Fruit fly (Drosophila melanogaster) whole organism, embryonic: ENCODE measurements around the gene Ssl2.

Experiments used
- Aef1 ChIP-seq: fragments of 200-800 bp; sonication (Bioruptor generic); IDR thresholded peaks from 3 replicates; pipeline ENCODE4 v1.3.6; 2022; ENCODE audit warnings: missing biosample characterization, missing genetic modification characterization
- B-H2 ChIP-seq: fragments of 200-800 bp; sonication (Bioruptor generic); optimal IDR thresholded peaks from 2 replicates; lab custom pipeline; 2018; ENCODE audit warnings: missing biosample characterization, mild to moderate bottlenecking, missing genetic modification characterization
- Bgb ChIP-seq: fragments of 200-800 bp; sonication (Bioruptor generic); IDR thresholded peaks from 2 replicates; pipeline ENCODE4 v1.3.6; 2022; ENCODE audit warnings: missing biosample characterization, missing genetic modification characterization; ENCODE audit not compliant: partially characterized antibody
- BtbVII ChIP-seq: fragments of 200-800 bp; sonication (Bioruptor generic); optimal IDR thresholded peaks from 3 replicates; lab custom pipeline; 2017; ENCODE audit warnings: missing biosample characterization, mild to moderate bottlenecking, missing genetic modification characterization
- CG1024 ChIP-seq: fragments of 200-800 bp; sonication (Bioruptor generic); IDR thresholded peaks from 2 replicates; pipeline ENCODE4 v1.3.6; 2022; ENCODE audit warnings: missing biosample characterization, missing genetic modification characterization
- CG10959 ChIP-seq: fragments of 200-800 bp; sonication (Bioruptor generic); IDR thresholded peaks from 2 replicates; pipeline ENCODE4 v1.3.6; 2022; ENCODE audit warnings: missing biosample characterization, missing genetic modification characterization
- CG11247 ChIP-seq: fragments of 200-800 bp; sonication (Bioruptor generic); IDR thresholded peaks from 2 replicates; pipeline ENCODE4 v1.3.6; 2022; ENCODE audit warnings: missing biosample characterization, missing genetic modification characterization
- CG11560 ChIP-seq: fragments of 200-800 bp; sonication (Bioruptor generic); IDR thresholded peaks from 3 replicates; pipeline ENCODE4 v1.3.6; 2022; ENCODE audit warnings: missing biosample characterization, missing genetic modification characterization
- CG15514 ChIP-seq: fragments of 200-800 bp; sonication (Bioruptor generic); optimal IDR thresholded peaks from 3 replicates; lab custom pipeline; 2017; ENCODE audit warnings: missing biosample characterization, missing genetic modification characterization, mild to moderate bottlenecking, moderate library complexity, missing genetic modification reagents
- CG1602 ChIP-seq: fragments of 200-800 bp; sonication (Bioruptor generic); optimal IDR thresholded peaks from 3 replicates; lab custom pipeline; 2016; ENCODE audit warnings: missing biosample characterization, missing genetic modification characterization
- CG1647 ChIP-seq: fragments of 200-800 bp; sonication (Bioruptor generic); optimal IDR thresholded peaks from 3 replicates; lab custom pipeline; 2016; ENCODE audit warnings: missing biosample characterization, missing genetic modification characterization
- CG17328 ChIP-seq: fragments of 200-800 bp; sonication (Bioruptor generic); IDR thresholded peaks from 2 replicates; pipeline ENCODE4 v1.3.6; 2022; ENCODE audit warnings: missing biosample characterization, missing genetic modification characterization
- CG17359 ChIP-seq: fragments of 200-800 bp; sonication (Bioruptor generic); optimal IDR thresholded peaks from 3 replicates; lab custom pipeline; 2018; ENCODE audit warnings: missing biosample characterization, mild to moderate bottlenecking, missing genetic modification characterization, moderate library complexity
- CG17385 ChIP-seq: fragments of 200-800 bp; sonication (Bioruptor generic); optimal IDR thresholded peaks from 3 replicates; lab custom pipeline; 2018; ENCODE audit warnings: missing biosample characterization, mild to moderate bottlenecking, missing genetic modification characterization
- CG18476 ChIP-seq: fragments of 200-800 bp; sonication (Bioruptor generic); optimal IDR thresholded peaks from 2 replicates; lab custom pipeline; 2016; ENCODE audit warnings: missing biosample characterization, mild to moderate bottlenecking, missing genetic modification characterization
- CG2116 ChIP-seq: fragments of 200-800 bp; sonication (Bioruptor generic); optimal IDR thresholded peaks from 3 replicates; lab custom pipeline; 2018; ENCODE audit warnings: missing biosample characterization, mild to moderate bottlenecking, missing genetic modification characterization
- CG2120 ChIP-seq: fragments of 200-800 bp; sonication (Bioruptor generic); optimal IDR thresholded peaks from 3 replicates; lab custom pipeline; 2016; ENCODE audit warnings: missing biosample characterization, missing genetic modification characterization
- CG2199 ChIP-seq: fragments of 200-800 bp; sonication (Bioruptor generic); IDR thresholded peaks from 3 replicates; pipeline ENCODE4 v1.3.6; 2022; ENCODE audit warnings: missing biosample characterization, missing genetic modification characterization
- CG3065 ChIP-seq: fragments of 200-800 bp; sonication (Bioruptor generic); optimal IDR thresholded peaks from 2 replicates; lab custom pipeline; 2016; ENCODE audit warnings: missing biosample characterization, missing genetic modification characterization
- CG33557 ChIP-seq: fragments of 200-800 bp; sonication (Bioruptor generic); optimal IDR thresholded peaks from 2 replicates; lab custom pipeline; 2019; ENCODE audit warnings: missing biosample characterization, mild to moderate bottlenecking, missing genetic modification characterization, moderate library complexity
- CG4854 ChIP-seq: fragments of 200-800 bp; sonication (Bioruptor generic); optimal IDR thresholded peaks from 2 replicates; lab custom pipeline; 2016; ENCODE audit warnings: missing biosample characterization, missing genetic modification characterization, inconsistent platforms
- CG6689 ChIP-seq: fragments of 200-800 bp; sonication (Bioruptor generic); IDR thresholded peaks from 2 replicates; pipeline ENCODE4 v1.3.6; 2022; ENCODE audit warnings: missing biosample characterization, missing genetic modification characterization
- CG7556 ChIP-seq: fragments of 200-800 bp; sonication (Bioruptor generic); optimal IDR thresholded peaks from 2 replicates; lab custom pipeline; 2017; ENCODE audit warnings: missing biosample characterization, mild to moderate bottlenecking, missing genetic modification characterization
- CG8089 ChIP-seq: fragments of 200-800 bp; sonication (Bioruptor generic); optimal IDR thresholded peaks from 3 replicates; lab custom pipeline; 2016; ENCODE audit warnings: missing biosample characterization, missing genetic modification characterization
- CG8281 ChIP-seq: fragments of 200-800 bp; sonication (Bioruptor generic); optimal IDR thresholded peaks from 2 replicates; lab custom pipeline; 2018; ENCODE audit warnings: missing biosample characterization, mild to moderate bottlenecking, missing genetic modification characterization, moderate library complexity
- CrebB ChIP-seq: fragments of 200-800 bp; sonication (Bioruptor generic); optimal IDR thresholded peaks from 3 replicates; lab custom pipeline; 2018; ENCODE audit warnings: missing biosample characterization, mild to moderate bottlenecking, missing genetic modification characterization
- D ChIP-seq, 2 experiments: fragments of 200-800 bp in 1 of 2; fragments of >200 bp in 1 of 2; sonication (Bioruptor generic) in 1 of 2; optimal IDR thresholded peaks; 2 replicates in 1 of 2; 3 replicates in 1 of 2; lab custom pipeline; 2017; ENCODE audit warnings: mild to moderate bottlenecking in 1 of 2, missing biosample characterization in 1 of 2, missing genetic modification characterization in 1 of 2, missing genetic modification reagents in 1 of 2
- D19B ChIP-seq: fragments of 200-800 bp; sonication (Bioruptor generic); optimal IDR thresholded peaks from 2 replicates; lab custom pipeline; 2017; ENCODE audit warnings: missing biosample characterization, mild to moderate bottlenecking, missing genetic modification characterization
- Drgx ChIP-seq: fragments of 200-800 bp; sonication (Bioruptor generic); IDR thresholded peaks from 2 replicates; pipeline ENCODE4 v1.3.6; 2022; ENCODE audit warnings: missing biosample characterization, missing genetic modification characterization
- Hmr ChIP-seq: fragments of 200-800 bp; sonication (Bioruptor generic); optimal IDR thresholded peaks from 3 replicates; lab custom pipeline; 2017; ENCODE audit warnings: mild to moderate bottlenecking, missing biosample characterization, missing genetic modification reagents, missing genetic modification characterization
- Rfx ChIP-seq: fragments of 200-800 bp; sonication (Bioruptor generic); IDR thresholded peaks from 2 replicates; pipeline ENCODE4 v1.3.6; 2022; ENCODE audit warnings: missing biosample characterization, missing genetic modification characterization
- Sin3A ChIP-seq: fragments of >200 bp; optimal IDR thresholded peaks from 2 replicates; lab custom pipeline; 2018
- Xbp1 ChIP-seq: fragments of 200-800 bp; sonication (Bioruptor generic); optimal IDR thresholded peaks from 3 replicates; lab custom pipeline; 2016; ENCODE audit warnings: missing biosample characterization, mild to moderate bottlenecking, missing genetic modification characterization
- amos ChIP-seq: fragments of 200-800 bp; sonication (Bioruptor generic); IDR thresholded peaks from 2 replicates; pipeline ENCODE4 v1.3.6; 2022; ENCODE audit warnings: missing biosample characterization, missing genetic modification characterization; ENCODE audit not compliant: partially characterized antibody
- ash1 ChIP-seq: fragments of 200-800 bp; sonication (Bioruptor generic); optimal IDR thresholded peaks from 2 replicates; lab custom pipeline; 2018; ENCODE audit warnings: missing biosample characterization, mild to moderate bottlenecking, missing genetic modification characterization
- bowl ChIP-seq: fragments of 200-800 bp; sonication (Bioruptor generic); IDR thresholded peaks from 2 replicates; pipeline ENCODE4 v1.3.6; 2022; ENCODE audit warnings: missing biosample characterization, missing genetic modification characterization
- bsh ChIP-seq, 2 experiments: fragments of 200-800 bp; sonication (Bioruptor generic); optimal IDR thresholded peaks; 2 replicates each; lab custom pipeline; 2017 to 2018; ENCODE audit warnings: mild to moderate bottlenecking in 2 of 2, missing biosample characterization in 2 of 2, missing genetic modification characterization in 2 of 2, moderate library complexity in 1 of 2
- disco-r ChIP-seq: fragments of 200-800 bp; sonication (Bioruptor generic); optimal IDR thresholded peaks from 2 replicates; lab custom pipeline; 2016; ENCODE audit warnings: missing biosample characterization, missing genetic modification characterization
- ems ChIP-seq: fragments of 200-800 bp; sonication (Bioruptor generic); optimal IDR thresholded peaks from 3 replicates; lab custom pipeline; 2016; ENCODE audit warnings: missing biosample characterization, missing genetic modification characterization
- exex ChIP-seq: fragments of 200-800 bp; sonication (Bioruptor generic); optimal IDR thresholded peaks from 4 replicates; lab custom pipeline; 2018; ENCODE audit warnings: missing biosample characterization, mild to moderate bottlenecking, missing genetic modification characterization, moderate library complexity
- gce ChIP-seq: fragments of 200-800 bp; sonication (Bioruptor generic); IDR thresholded peaks from 3 replicates; pipeline ENCODE4 v1.3.6; 2022; ENCODE audit warnings: missing biosample characterization, missing genetic modification characterization
- jigr1 ChIP-seq: fragments of 200-800 bp; sonication (Bioruptor generic); IDR thresholded peaks from 3 replicates; pipeline ENCODE4 v1.3.6; 2022; ENCODE audit warnings: missing biosample characterization, missing genetic modification characterization
- otp ChIP-seq: fragments of 200-800 bp; sonication (Bioruptor generic); IDR thresholded peaks from 3 replicates; pipeline ENCODE4, ENCODE4 v1.3.6; 2022; ENCODE audit warnings: missing biosample characterization, missing genetic modification characterization
- pzg ChIP-seq: fragments of 200-800 bp; sonication (Bioruptor generic); optimal IDR thresholded peaks from 3 replicates; lab custom pipeline; 2018; ENCODE audit warnings: missing biosample characterization, mild to moderate bottlenecking, missing genetic modification characterization, moderate library complexity
- sisA ChIP-seq: fragments of 200-800 bp; sonication (Bioruptor generic); IDR thresholded peaks from 2 replicates; pipeline ENCODE4 v1.3.6; 2022; ENCODE audit warnings: missing biosample characterization, missing genetic modification characterization
- slp2 ChIP-seq: fragments of 200-800 bp; sonication (Bioruptor generic); optimal IDR thresholded peaks from 2 replicates; lab custom pipeline; 2016; ENCODE audit warnings: missing biosample characterization, missing genetic modification characterization
- so ChIP-seq: fragments of 200-800 bp; sonication (Bioruptor generic); IDR thresholded peaks from 3 replicates; pipeline ENCODE4 v1.3.6; 2022; ENCODE audit warnings: missing biosample characterization, missing genetic modification characterization
- tll ChIP-seq, 2 experiments: fragments of 200-800 bp in 1 of 2; fragments of >200 bp in 1 of 2; sonication (Bioruptor generic) in 1 of 2; optimal IDR thresholded peaks; 2 replicates each; lab custom pipeline; 2017 to 2019; ENCODE audit warnings: missing biosample characterization in 2 of 2, missing genetic modification characterization in 2 of 2, mild to moderate bottlenecking in 1 of 2, moderate library complexity in 1 of 2
- zen2 ChIP-seq: fragments of 200-800 bp; sonication (Bioruptor generic); IDR thresholded peaks from 3 replicates; pipeline ENCODE4 v1.3.6; 2022; ENCODE audit warnings: missing biosample characterization, missing genetic modification characterization; ENCODE audit not compliant: partially characterized antibody

Ssl2 gene

DNA sequence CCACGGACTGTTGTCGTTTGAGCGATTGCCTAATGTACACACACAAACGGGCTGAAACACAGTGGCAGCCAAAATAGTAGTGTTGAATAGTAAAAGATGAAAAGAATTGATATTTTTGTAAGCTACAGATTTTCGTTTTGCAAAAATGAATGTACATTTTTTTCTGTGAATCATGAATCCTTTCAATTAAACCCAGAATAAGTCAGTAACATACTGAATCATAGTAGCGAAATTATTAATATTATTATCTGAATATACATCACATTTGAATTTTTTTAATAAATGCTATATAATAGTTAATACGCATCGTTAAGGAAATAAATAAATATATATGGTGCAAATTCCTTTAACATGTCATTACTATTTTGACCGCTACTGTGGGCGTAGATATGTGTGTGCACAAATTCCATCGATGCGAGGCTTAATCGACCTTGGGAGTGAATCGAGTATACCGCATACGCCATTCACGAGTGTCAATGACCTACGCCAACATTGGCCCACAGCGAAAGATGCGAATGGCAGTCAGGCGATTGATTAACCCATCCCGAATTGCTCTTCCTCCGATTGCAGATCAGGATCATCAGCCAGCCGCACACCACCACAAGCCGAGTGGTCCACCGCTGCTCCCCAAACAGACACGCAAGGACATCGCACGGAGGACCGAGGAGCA, 8.2 kb upstream of the Ssl2 start (continued):
- TF ChIP-seq gce, result no peak
- TF ChIP-seq ash1 (GFP tag; lab: Kevin White, UChicago), result no peak
- TF ChIP-seq CG1602 (GFP tag; lab: Kevin White, UChicago), result peak; percentile 57
- TF ChIP-seq CG8281 (tag; lab: Kevin White, UChicago), result peak; percentile 48
- TF ChIP-seq CG18476 (GFP tag; lab: Kevin White, UChicago), result peak; percentile 23
- peak; percentile 21 for TF ChIP-seq CG2116 (GFP tag; lab: Kevin White, UChicago)
- TF ChIP-seq CG6689, result peak; percentile 66
- TF ChIP-seq Hmr, result no peak
- TF ChIP-seq CG7556, result peak; percentile 80
- peak; percentile 52 for TF ChIP-seq CG2120
- no peak for TF ChIP-seq disco-r (GFP tag; lab: Kevin White, UChicago)
- TF ChIP-seq Bgb, result no peak
- no peak for TF ChIP-seq CG3065 (GFP tag; lab: Kevin White, UChicago)
- TF ChIP-seq CG1647 (GFP tag; lab: Kevin White, UChicago), result no peak
- TF ChIP-seq CG10959 (GFP tag; lab: Robert Waterston, UW), result no peak
- peak; percentile 46; the same call in 1 of the 3 replicates for TF ChIP-seq Aef1 (GFP tag; lab: Robert Waterston, UW)
- no peak for TF ChIP-seq CG8089
- TF ChIP-seq pzg (GFP tag; lab: Kevin White, UChicago), result no peak
- peak; percentile 66 for TF ChIP-seq Xbp1 (GFP tag; lab: Kevin White, UChicago)
- peak; percentile 75 for TF ChIP-seq CG17385 (GFP tag; lab: Kevin White, UChicago)
- peak; percentile 17 for TF ChIP-seq CrebB (tag; lab: Kevin White, UChicago)
- TF ChIP-seq tll (GFP tag; optimal IDR thresholded peaks at IDR 0.05; lab: Kevin White, UChicago), result no peak
- no peak for TF ChIP-seq CG11247
- peak; percentile 48; the same call in 1 of the 2 replicates for TF ChIP-seq Drgx (GFP tag; lab: Robert Waterston, UW)
- TF ChIP-seq exex (tag; lab: Kevin White, UChicago), result no peak
- TF ChIP-seq CG15514, result no peak
- 0 out of 3 replicates have a peak, but pooled peaks have one; percentile 37 for TF ChIP-seq so (GFP tag; lab: Robert Waterston, UW)
- TF ChIP-seq BtbVII (GFP tag; lab: Kevin White, UChicago), result peak; percentile 64
- TF ChIP-seq CG33557 (GFP tag; lab: Kevin White, UChicago), result no peak
- no peak for TF ChIP-seq CG1024 (GFP tag; lab: Robert Waterston, UW)
- 0 out of 2 replicates have a peak, but pooled peaks have one; percentile 28 for TF ChIP-seq CG17328
- no peak for TF ChIP-seq Sin3A
- TF ChIP-seq B-H2, result no peak
- peak; percentile 59 for TF ChIP-seq D19B (GFP tag; lab: Kevin White, UChicago)
- peak; percentile 63; the same call in 1 of the 2 replicates for TF ChIP-seq Rfx (GFP tag; lab: Robert Waterston, UW)
- no peak for TF ChIP-seq bowl (GFP tag; lab: Robert Waterston, UW)
- no peak for TF ChIP-seq jigr1
- TF ChIP-seq bsh (GFP tag; optimal IDR thresholded peaks at IDR 0.05; lab: Kevin White, UChicago), result peak; percentile 46 to 59
- no peak for TF ChIP-seq D (optimal IDR thresholded peaks at IDR 0.05; lab: Kevin White, UChicago)
- TF ChIP-seq D (GFP tag; optimal IDR thresholded peaks at IDR 0.05; lab: Kevin White, UChicago), result peak; percentile 45
- no peak for TF ChIP-seq CG11560 (tag; lab: Robert Waterston, UW)
- TF ChIP-seq CG2199, result no peak
- no peak for TF ChIP-seq zen2 (GFP tag; lab: Robert Waterston, UW)
- TF ChIP-seq amos, result no peak
- peak; percentile 18 for TF ChIP-seq CG4854 (GFP tag; lab: Kevin White, UChicago)
- TF ChIP-seq sisA (GFP tag; lab: Robert Waterston, UW), result peak; percentile 24; the same call in 1 of the 2 replicates
- no peak for TF ChIP-seq otp
- no peak for TF ChIP-seq slp2
- TF ChIP-seq ems (GFP tag; lab: Kevin White, UChicago), result no peak
- TF ChIP-seq CG17359 (tag; lab: Kevin White, UChicago), result peak; percentile 74
